Fruit fly (Drosophila melanogaster) whole organism, embryonic: Measurements from ENCODE around the gene CG10274.

Source experiments
- Bgb ChIP-seq: fragments of 200-800 bp; sonication (Bioruptor generic); IDR thresholded peaks from 2 replicates; pipeline ENCODE4 v1.3.6; 2022; ENCODE audit warnings: missing biosample characterization, missing genetic modification characterization; ENCODE audit not compliant: partially characterized antibody
- CG10209 ChIP-seq: fragments of 200-800 bp; sonication (Bioruptor generic); optimal IDR thresholded peaks from 3 replicates; lab custom pipeline; 2017; ENCODE audit warnings: missing biosample characterization, mild to moderate bottlenecking, missing genetic modification characterization, missing genetic modification reagents
- CG10366 ChIP-seq: fragments of 200-800 bp; sonication (Bioruptor generic); IDR thresholded peaks from 2 replicates; pipeline ENCODE4 v1.3.6; 2022; ENCODE audit warnings: missing biosample characterization, missing genetic modification characterization
- CG11398 ChIP-seq: fragments of 200-800 bp; sonication (Bioruptor generic); optimal IDR thresholded peaks from 2 replicates; lab custom pipeline; 2016; ENCODE audit warnings: missing biosample characterization, missing genetic modification characterization
- CG11695 ChIP-seq: fragments of 200-800 bp; sonication (Bioruptor generic); IDR thresholded peaks from 3 replicates; pipeline ENCODE4 v1.3.6; 2022; ENCODE audit warnings: missing biosample characterization, missing genetic modification characterization
- CG14860 ChIP-seq: fragments of 200-800 bp; sonication (Bioruptor generic); IDR thresholded peaks from 3 replicates; pipeline ENCODE4 v1.3.6; 2022; ENCODE audit warnings: missing biosample characterization, missing genetic modification characterization; ENCODE audit not compliant: partially characterized antibody
- CG1529 ChIP-seq: fragments of 200-800 bp; sonication (Bioruptor generic); optimal IDR thresholded peaks from 3 replicates; lab custom pipeline; 2018; ENCODE audit warnings: missing biosample characterization, missing genetic modification characterization
- CG15479 ChIP-seq: fragments of 200-800 bp; sonication (Bioruptor generic); optimal IDR thresholded peaks from 3 replicates; lab custom pipeline; 2019; ENCODE audit warnings: missing biosample characterization, mild to moderate bottlenecking, missing genetic modification characterization, moderate library complexity
- CG15696 ChIP-seq: fragments of 200-800 bp; sonication (Bioruptor generic); optimal IDR thresholded peaks from 2 replicates; lab custom pipeline; 2019; ENCODE audit warnings: missing biosample characterization, mild to moderate bottlenecking, missing genetic modification characterization, moderate library complexity
- CG17802 ChIP-seq: fragments of 200-800 bp; sonication (Bioruptor generic); optimal IDR thresholded peaks from 2 replicates; lab custom pipeline; 2018; ENCODE audit warnings: missing biosample characterization, mild to moderate bottlenecking, missing genetic modification characterization, moderate library complexity
- CG1832 ChIP-seq: fragments of 200-800 bp; sonication (Bioruptor generic); optimal IDR thresholded peaks from 2 replicates; lab custom pipeline; 2017; ENCODE audit warnings: missing biosample characterization, mild to moderate bottlenecking, missing genetic modification characterization, inconsistent platforms
- CG34224 ChIP-seq: fragments of 200-800 bp; sonication (Bioruptor generic); IDR thresholded peaks from 3 replicates; pipeline ENCODE4 v1.3.6; 2022; ENCODE audit warnings: missing biosample characterization, missing genetic modification characterization; ENCODE audit not compliant: partially characterized antibody
- CG3838 ChIP-seq: fragments of 200-800 bp; sonication (Bioruptor generic); optimal IDR thresholded peaks from 3 replicates; lab custom pipeline; 2016; ENCODE audit warnings: missing biosample characterization, missing genetic modification characterization
- CG3995 ChIP-seq: fragments of 200-800 bp; sonication (Bioruptor generic); optimal IDR thresholded peaks from 3 replicates; lab custom pipeline; 2016; ENCODE audit warnings: missing biosample characterization, missing genetic modification characterization
- CG7786 ChIP-seq: fragments of 200-800 bp; sonication (Bioruptor generic); optimal IDR thresholded peaks from 2 replicates; lab custom pipeline; 2016; ENCODE audit warnings: missing biosample characterization, missing genetic modification characterization
- CG7928 ChIP-seq: fragments of 200-800 bp; sonication (Bioruptor generic); optimal IDR thresholded peaks from 2 replicates; lab custom pipeline; 2017; ENCODE audit warnings: missing biosample characterization, mild to moderate bottlenecking, missing genetic modification characterization
- CG8388 ChIP-seq: fragments of 200-800 bp; sonication (Bioruptor generic); optimal IDR thresholded peaks from 2 replicates; lab custom pipeline; 2019; ENCODE audit warnings: missing biosample characterization, mild to moderate bottlenecking, missing genetic modification characterization, moderate library complexity
- CrebB ChIP-seq: fragments of 200-800 bp; sonication (Bioruptor generic); optimal IDR thresholded peaks from 3 replicates; lab custom pipeline; 2018; ENCODE audit warnings: missing biosample characterization, mild to moderate bottlenecking, missing genetic modification characterization
- Dbx ChIP-seq: fragments of 200-800 bp; sonication (Bioruptor generic); IDR thresholded peaks from 3 replicates; pipeline ENCODE4 v1.3.6; 2022; ENCODE audit warnings: missing biosample characterization, missing genetic modification characterization
- E2f1 ChIP-seq: fragments of 200-800 bp; sonication (Bioruptor generic); IDR thresholded peaks from 2 replicates; pipeline ENCODE4 v1.3.6; 2022; ENCODE audit warnings: missing biosample characterization, missing genetic modification characterization
- E2f2 ChIP-seq: fragments of 200-800 bp; sonication (Bioruptor generic); IDR thresholded peaks from 2 replicates; pipeline ENCODE4 v1.3.6; 2022; ENCODE audit warnings: missing biosample characterization, missing genetic modification characterization
- Fer3 ChIP-seq: fragments of 200-800 bp; sonication (Bioruptor generic); optimal IDR thresholded peaks from 2 replicates; lab custom pipeline; 2018; ENCODE audit warnings: missing biosample characterization, mild to moderate bottlenecking, missing genetic modification characterization, moderate library complexity
- Gsc ChIP-seq: fragments of 200-800 bp; sonication (Bioruptor generic); IDR thresholded peaks from 2 replicates; pipeline ENCODE4 v1.3.6; 2022; ENCODE audit warnings: missing biosample characterization, missing genetic modification characterization
- Hmr ChIP-seq: fragments of 200-800 bp; sonication (Bioruptor generic); optimal IDR thresholded peaks from 3 replicates; lab custom pipeline; 2017; ENCODE audit warnings: mild to moderate bottlenecking, missing biosample characterization, missing genetic modification reagents, missing genetic modification characterization
- Jarid2 ChIP-seq: fragments of 200-800 bp; sonication (Bioruptor generic); optimal IDR thresholded peaks from 3 replicates; lab custom pipeline; 2017; ENCODE audit warnings: mild to moderate bottlenecking, missing biosample characterization, missing genetic modification reagents, missing genetic modification characterization
- Mrtf ChIP-seq: fragments of 200-800 bp; sonication (Bioruptor generic); IDR thresholded peaks from 3 replicates; pipeline ENCODE4 v1.3.6; 2022; ENCODE audit warnings: missing biosample characterization, missing genetic modification characterization
- Myb ChIP-seq: fragments of 200-800 bp; sonication (Bioruptor generic); optimal IDR thresholded peaks from 2 replicates; lab custom pipeline; 2016; ENCODE audit warnings: missing biosample characterization, missing genetic modification characterization
- NfI ChIP-seq: fragments of 200-800 bp; sonication (Bioruptor generic); optimal IDR thresholded peaks from 3 replicates; lab custom pipeline; 2018; ENCODE audit warnings: missing biosample characterization, mild to moderate bottlenecking, missing genetic modification characterization, moderate library complexity
- Pdp1 ChIP-seq, 2 experiments: fragments of 200-800 bp; sonication (Bioruptor generic); optimal IDR thresholded peaks; 3 replicates each; lab custom pipeline; 2016; ENCODE audit warnings: missing biosample characterization in 2 of 2, missing genetic modification characterization in 2 of 2, mild to moderate bottlenecking in 1 of 2, moderate library complexity in 1 of 2
- Ravus ChIP-seq: fragments of 200-800 bp; sonication (Bioruptor generic); IDR thresholded peaks from 2 replicates; pipeline ENCODE4 v1.3.6; 2022; ENCODE audit warnings: missing biosample characterization, missing genetic modification characterization
- Vsx1 ChIP-seq: fragments of 200-800 bp; sonication (Bioruptor generic); optimal IDR thresholded peaks from 2 replicates; lab custom pipeline; 2017; ENCODE audit warnings: missing biosample characterization, mild to moderate bottlenecking, missing genetic modification characterization, missing genetic modification reagents
- ab ChIP-seq: fragments of 200-800 bp; sonication (Bioruptor generic); optimal IDR thresholded peaks from 2 replicates; lab custom pipeline; 2016; ENCODE audit warnings: missing biosample characterization, missing genetic modification characterization
- bab2 ChIP-seq: fragments of 200-800 bp; sonication (Bioruptor generic); optimal IDR thresholded peaks from 2 replicates; lab custom pipeline; 2016; ENCODE audit warnings: missing biosample characterization, missing genetic modification characterization
- chinmo ChIP-seq: fragments of 200-800 bp; sonication (Bioruptor generic); IDR thresholded peaks from 4 replicates; pipeline ENCODE4 v1.3.6; 2022; ENCODE audit warnings: missing biosample characterization, missing genetic modification characterization; ENCODE audit not compliant: partially characterized antibody
- dan ChIP-seq: fragments of 200-800 bp; sonication (Bioruptor generic); IDR thresholded peaks from 2 replicates; pipeline ENCODE4 v1.3.6; 2022; ENCODE audit warnings: missing biosample characterization, missing genetic modification characterization
- fru ChIP-seq: fragments of >200 bp; optimal IDR thresholded peaks from 2 replicates; lab custom pipeline; 2017
- gce ChIP-seq: fragments of 200-800 bp; sonication (Bioruptor generic); IDR thresholded peaks from 3 replicates; pipeline ENCODE4 v1.3.6; 2022; ENCODE audit warnings: missing biosample characterization, missing genetic modification characterization
- gcm ChIP-seq: fragments of 200-800 bp; sonication (Bioruptor generic); optimal IDR thresholded peaks from 2 replicates; lab custom pipeline; 2019; ENCODE audit warnings: missing biosample characterization, mild to moderate bottlenecking, missing genetic modification characterization, moderate library complexity
- ham ChIP-seq: fragments of 200-800 bp; sonication (Bioruptor generic); IDR thresholded peaks from 2 replicates; pipeline ENCODE4 v1.3.6; 2022; ENCODE audit warnings: missing biosample characterization, missing genetic modification characterization
- ind ChIP-seq: fragments of 200-800 bp; sonication (Bioruptor generic); optimal IDR thresholded peaks from 3 replicates; lab custom pipeline; 2016; ENCODE audit warnings: missing biosample characterization, missing genetic modification characterization
- nmo ChIP-seq: fragments of 200-800 bp; sonication (Bioruptor generic); optimal IDR thresholded peaks from 2 replicates; lab custom pipeline; 2018; ENCODE audit warnings: missing biosample characterization, mild to moderate bottlenecking, missing genetic modification characterization, moderate library complexity
- otp ChIP-seq: fragments of 200-800 bp; sonication (Bioruptor generic); IDR thresholded peaks from 3 replicates; pipeline ENCODE4, ENCODE4 v1.3.6; 2022; ENCODE audit warnings: missing biosample characterization, missing genetic modification characterization
- prd ChIP-seq, 3 experiments: fragments of >200 bp in 2 of 3; fragments of 200-800 bp in 1 of 3; sonication (Bioruptor generic) in 1 of 3; optimal IDR thresholded peaks in 2 of 3; IDR thresholded peaks in 1 of 3; 2 replicates in 2 of 3; 3 replicates in 1 of 3; pipeline versions ENCODE4 v1.3.6 to Lab custom; 2017 to 2022; ENCODE audit warnings: missing biosample characterization in 1 of 3, missing genetic modification characterization in 1 of 3
- rib ChIP-seq: fragments of 200-800 bp; sonication (Bioruptor generic); IDR thresholded peaks from 2 replicates; pipeline ENCODE4 v1.3.6; 2022; ENCODE audit warnings: missing biosample characterization, missing genetic modification characterization
- salm ChIP-seq: fragments of 200-800 bp; sonication (Bioruptor generic); optimal IDR thresholded peaks from 2 replicates; lab custom pipeline; 2018; ENCODE audit warnings: missing biosample characterization, mild to moderate bottlenecking, missing genetic modification characterization
- ssp ChIP-seq: fragments of 200-800 bp; sonication (Bioruptor generic); IDR thresholded peaks from 2 replicates; pipeline ENCODE4 v1.3.6; 2022; ENCODE audit warnings: missing biosample characterization, missing genetic modification characterization
- stc ChIP-seq: fragments of 200-800 bp; sonication (Bioruptor generic); IDR thresholded peaks from 2 replicates; pipeline ENCODE4 v1.3.6; 2022; ENCODE audit warnings: missing biosample characterization, missing genetic modification characterization
- twi ChIP-seq: fragments of 200-800 bp; optimal IDR thresholded peaks from 2 replicates; lab custom pipeline; 2019; ENCODE audit warnings: missing biosample characterization, mild to moderate bottlenecking, missing genetic modification characterization, moderate library complexity

CG10274 gene

DNA sequence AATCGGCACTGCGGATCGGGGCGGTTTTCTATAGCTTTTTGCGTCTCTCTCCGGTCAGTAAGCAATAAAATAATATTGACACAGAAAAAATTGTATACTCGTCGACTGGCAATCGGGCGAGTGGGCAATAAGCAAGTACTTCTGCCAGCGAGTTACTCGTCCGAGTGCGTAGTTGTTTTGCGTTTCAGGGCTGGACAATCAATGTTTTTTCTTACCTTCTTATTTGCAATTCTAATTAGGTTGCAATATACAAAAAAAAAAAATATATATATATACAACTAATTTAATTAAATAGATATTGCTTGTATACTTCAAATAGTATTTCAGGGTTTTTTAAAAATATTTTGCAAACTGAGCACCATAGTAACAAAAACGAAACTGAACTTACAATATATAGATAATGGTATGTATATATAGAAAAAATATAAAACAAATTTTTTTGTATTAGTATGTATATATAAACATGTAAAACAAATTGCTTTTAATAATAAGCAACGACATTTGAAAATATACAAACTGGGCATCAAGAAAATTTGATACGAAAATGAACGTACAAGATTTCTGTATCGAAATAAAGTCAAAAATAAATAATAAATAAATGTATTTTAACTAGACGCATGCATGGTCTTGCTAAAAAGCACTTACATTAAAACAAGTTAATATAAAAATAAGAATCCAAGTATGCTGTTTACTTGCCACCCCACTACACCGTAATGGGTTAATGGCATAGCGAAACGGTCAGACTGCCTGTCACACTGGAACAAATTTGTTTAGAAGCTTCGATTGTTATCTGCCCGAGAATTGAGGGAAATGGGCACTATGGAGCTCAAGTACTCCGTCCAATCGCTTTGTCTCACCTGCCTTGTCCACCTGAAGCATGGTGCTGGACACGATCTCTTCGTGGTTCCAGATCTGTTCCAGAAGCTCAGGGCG is 7.6 kb upstream of the CG10274 start, which contains the start of the genes D19A and CG7386 (continued):
- TF ChIP-seq fru (lab: Kevin White, UChicago) (peak; percentile 62), CG7786 (GFP tag; lab: Kevin White, UChicago) (peak; percentile 56), Dbx (GFP tag; lab: Robert Waterston, UW) (peak; percentile 79), CG34224 (no peak; the same call in 2 of the 3 replicates), CG7928 (GFP tag; lab: Kevin White, UChicago) (peak; percentile 89), salm (tag; lab: Kevin White, UChicago) (no peak), nmo (GFP tag; lab: Kevin White, UChicago) (peak; percentile 21), bab2 (GFP tag; lab: Kevin White, UChicago) (peak; percentile 43), Jarid2 (GFP tag; lab: Kevin White, UChicago) (no peak), chinmo (GFP tag; lab: Robert Waterston, UW) (no peak), gce (GFP tag; lab: Robert Waterston, UW) (0 out of 3 replicates have a peak, but pooled peaks have one; percentile 25), CG10209 (no peak), CG1529 (GFP tag; lab: Kevin White, UChicago) (no peak), dan (no peak), CG14860 (GFP tag; lab: Robert Waterston, UW) (no peak), CG10366 (GFP tag; lab: Robert Waterston, UW) (peak; percentile 56), CG8388 (GFP tag; lab: Kevin White, UChicago) (peak; percentile 30), ab (GFP tag; lab: Kevin White, UChicago) (peak; percentile 52), twi (no peak), CG1832 (GFP tag; lab: Kevin White, UChicago) (no peak), otp (GFP tag; lab: Robert Waterston, UW) (no peak), gcm (peak; percentile 24), Myb (GFP tag; lab: Kevin White, UChicago) (peak; percentile 22), Mrtf (GFP tag; lab: Robert Waterston, UW) (peak; percentile 68; the same call in 2 of the 3 replicates), Vsx1 (GFP tag; lab: Kevin White, UChicago) (no peak), CG15696 (tag; lab: Kevin White, UChicago) (peak; percentile 31), stc (GFP tag; lab: Robert Waterston, UW) (peak; percentile 54; the same call in 1 of the 2 replicates), prd (optimal IDR thresholded peaks at IDR 0.05; lab: Kevin White, UChicago) (no peak), prd (GFP tag; IDR thresholded peaks at IDR 0.05; lab: Robert Waterston, UW) (peak; percentile 66), CG11398 (GFP tag; lab: Kevin White, UChicago) (no peak), E2f1 (peak; percentile 59), E2f2 (GFP tag; lab: Robert Waterston, UW) (no peak; the same call in 1 of the 2 replicates), ind (GFP tag; lab: Kevin White, UChicago) (peak; percentile 57), Fer3 (tag; lab: Kevin White, UChicago) (peak; percentile 54), CG17802 (tag; lab: Kevin White, UChicago) (no peak), Gsc (GFP tag; lab: Robert Waterston, UW) (no peak), Hmr (peak; percentile 53), ham (GFP tag; lab: Robert Waterston, UW) (no peak), Bgb (peak; percentile 35; the same call in 1 of the 2 replicates), CG3838 (GFP tag; lab: Kevin White, UChicago) (no peak), Ravus (GFP tag; lab: Robert Waterston, UW) (no peak), ssp (GFP tag; lab: Robert Waterston, UW) (peak; percentile 18; the same call in 1 of the 2 replicates), rib (no peak), NfI (GFP tag; lab: Kevin White, UChicago) (peak; percentile 45), CG3995 (GFP tag; lab: Kevin White, UChicago) (no peak), CG11695 (GFP tag; lab: Robert Waterston, UW) (peak; percentile 52; the same call in 1 of the 3 replicates), CrebB (no peak), CG15479 (GFP tag; lab: Kevin White, UChicago) (no peak), Pdp1 (GFP tag; optimal IDR thresholded peaks at IDR 0.05; lab: Kevin White, UChicago) (peak; percentile 30 to 41)
